Fruit fly (Drosophila melanogaster) whole organism, embryonic: Measurements from ENCODE around the gene CG8907.
A peak's percentile ranks its signal among the peaks of the same experiment; 100 is the strongest.

Experiments
- Awh ChIP-seq: fragments of 200-800 bp; sonication (Bioruptor generic); IDR thresholded peaks from 2 replicates; pipeline ENCODE4, ENCODE4 v1.3.6; 2022; ENCODE audit warnings: missing biosample characterization, missing genetic modification characterization
- BEAF-32 ChIP-seq: fragments of 200-800 bp; sonication (Bioruptor generic); optimal IDR thresholded peaks from 3 replicates; lab custom pipeline; 2017; ENCODE audit warnings: missing biosample characterization, missing genetic modification characterization, mild to moderate bottlenecking, moderate library complexity, missing genetic modification reagents
- Bgb ChIP-seq: fragments of 200-800 bp; sonication (Bioruptor generic); IDR thresholded peaks from 2 replicates; pipeline ENCODE4 v1.3.6; 2022; ENCODE audit warnings: missing biosample characterization, missing genetic modification characterization; ENCODE audit not compliant: partially characterized antibody
- Blimp-1 ChIP-seq: fragments of 200-800 bp; sonication (Bioruptor generic); optimal IDR thresholded peaks from 3 replicates; lab custom pipeline; 2018; ENCODE audit warnings: missing biosample characterization, missing genetic modification characterization, mild to moderate bottlenecking, moderate library complexity, missing genetic modification reagents
- CG10321 ChIP-seq: fragments of 200-800 bp; sonication (Bioruptor generic); IDR thresholded peaks from 2 replicates; pipeline ENCODE4 v1.3.6; 2022; ENCODE audit warnings: missing biosample characterization, missing genetic modification characterization
- CG11398 ChIP-seq: fragments of 200-800 bp; sonication (Bioruptor generic); optimal IDR thresholded peaks from 2 replicates; lab custom pipeline; 2016; ENCODE audit warnings: missing biosample characterization, missing genetic modification characterization
- CG12071 ChIP-seq: fragments of 200-800 bp; sonication (Bioruptor generic); optimal IDR thresholded peaks from 3 replicates; lab custom pipeline; 2018; ENCODE audit warnings: missing biosample characterization, mild to moderate bottlenecking, missing genetic modification characterization
- CG12299 ChIP-seq: fragments of 200-800 bp; sonication (Bioruptor generic); optimal IDR thresholded peaks from 2 replicates; lab custom pipeline; 2018; ENCODE audit warnings: missing biosample characterization, mild to moderate bottlenecking, missing genetic modification characterization
- CG16813 ChIP-seq: fragments of 200-800 bp; sonication (Bioruptor generic); IDR thresholded peaks from 3 replicates; pipeline ENCODE4 v1.3.6; 2022; ENCODE audit warnings: missing biosample characterization, missing genetic modification characterization; ENCODE audit not compliant: partially characterized antibody
- CG17328 ChIP-seq: fragments of 200-800 bp; sonication (Bioruptor generic); IDR thresholded peaks from 2 replicates; pipeline ENCODE4 v1.3.6; 2022; ENCODE audit warnings: missing biosample characterization, missing genetic modification characterization
- CG17359 ChIP-seq: fragments of 200-800 bp; sonication (Bioruptor generic); optimal IDR thresholded peaks from 3 replicates; lab custom pipeline; 2018; ENCODE audit warnings: missing biosample characterization, mild to moderate bottlenecking, missing genetic modification characterization, moderate library complexity
- CG2875 ChIP-seq: fragments of 200-800 bp; sonication (Bioruptor generic); optimal IDR thresholded peaks from 2 replicates; lab custom pipeline; 2017; ENCODE audit warnings: missing biosample characterization, mild to moderate bottlenecking, missing genetic modification characterization, missing genetic modification reagents
- CG43689 ChIP-seq: fragments of 200-800 bp; sonication (Bioruptor generic); IDR thresholded peaks from 2 replicates; pipeline ENCODE4 v1.3.6; 2022; ENCODE audit warnings: missing biosample characterization, missing genetic modification characterization
- CG5953 ChIP-seq: fragments of 200-800 bp; sonication (Bioruptor generic); IDR thresholded peaks from 2 replicates; pipeline ENCODE4 v1.3.6; 2022; ENCODE audit warnings: missing biosample characterization, missing genetic modification characterization
- CG6254 ChIP-seq: fragments of 200-800 bp; sonication (Bioruptor generic); optimal IDR thresholded peaks from 3 replicates; lab custom pipeline; 2017; ENCODE audit warnings: mild to moderate bottlenecking, missing biosample characterization, missing genetic modification reagents, missing genetic modification characterization
- CG6813 ChIP-seq: fragments of 200-800 bp; sonication (Bioruptor generic); optimal IDR thresholded peaks from 2 replicates; lab custom pipeline; 2017; ENCODE audit warnings: missing biosample characterization, missing genetic modification characterization, mild to moderate bottlenecking, moderate library complexity, missing genetic modification reagents
- CG6854 ChIP-seq: fragments of 200-800 bp; sonication (Bioruptor generic); optimal IDR thresholded peaks from 3 replicates; lab custom pipeline; 2017; ENCODE audit warnings: missing biosample characterization, mild to moderate bottlenecking, missing genetic modification characterization
- CG7745 ChIP-seq: fragments of 200-800 bp; sonication (Bioruptor generic); optimal IDR thresholded peaks from 2 replicates; lab custom pipeline; 2018; ENCODE audit warnings: missing biosample characterization, mild to moderate bottlenecking, missing genetic modification characterization, moderate library complexity
- CG9437 ChIP-seq: fragments of 200-800 bp; sonication (Bioruptor generic); optimal IDR thresholded peaks from 2 replicates; lab custom pipeline; 2018; ENCODE audit warnings: missing biosample characterization, mild to moderate bottlenecking, missing genetic modification characterization
- Dref ChIP-seq: fragments of 200-800 bp; sonication (Bioruptor generic); IDR thresholded peaks from 2 replicates; pipeline ENCODE4 v1.3.6; 2022; ENCODE audit warnings: missing biosample characterization, missing genetic modification characterization
- ERR ChIP-seq: fragments of 200-800 bp; sonication (Bioruptor generic); optimal IDR thresholded peaks from 2 replicates; lab custom pipeline; 2016; ENCODE audit warnings: missing biosample characterization, missing genetic modification characterization
- Fer3 ChIP-seq: fragments of 200-800 bp; sonication (Bioruptor generic); optimal IDR thresholded peaks from 2 replicates; lab custom pipeline; 2018; ENCODE audit warnings: missing biosample characterization, mild to moderate bottlenecking, missing genetic modification characterization, moderate library complexity
- Gsc ChIP-seq: fragments of 200-800 bp; sonication (Bioruptor generic); IDR thresholded peaks from 2 replicates; pipeline ENCODE4 v1.3.6; 2022; ENCODE audit warnings: missing biosample characterization, missing genetic modification characterization
- Hr3 ChIP-seq: fragments of 200-800 bp; sonication (Bioruptor generic); optimal IDR thresholded peaks from 3 replicates; lab custom pipeline; 2016; ENCODE audit warnings: missing biosample characterization, missing genetic modification characterization
- Neu2 ChIP-seq: fragments of 200-800 bp; sonication (Bioruptor generic); optimal IDR thresholded peaks from 3 replicates; lab custom pipeline; 2016; ENCODE audit warnings: missing biosample characterization, missing genetic modification characterization, borderline replicate concordance
- NfI ChIP-seq: fragments of 200-800 bp; sonication (Bioruptor generic); optimal IDR thresholded peaks from 3 replicates; lab custom pipeline; 2018; ENCODE audit warnings: missing biosample characterization, mild to moderate bottlenecking, missing genetic modification characterization, moderate library complexity
- Rx ChIP-seq: fragments of 200-800 bp; sonication (Bioruptor generic); IDR thresholded peaks from 2 replicates; pipeline ENCODE4 v1.3.6; 2022; ENCODE audit warnings: missing biosample characterization, missing genetic modification characterization
- Sox100B ChIP-seq: fragments of 200-800 bp; sonication (Bioruptor generic); optimal IDR thresholded peaks from 3 replicates; lab custom pipeline; 2018; ENCODE audit warnings: missing biosample characterization, mild to moderate bottlenecking, missing genetic modification characterization
- Ssrp ChIP-seq: fragments of 200-800 bp; sonication (Bioruptor generic); optimal IDR thresholded peaks from 2 replicates; lab custom pipeline; 2018; ENCODE audit warnings: missing biosample characterization, mild to moderate bottlenecking, missing genetic modification characterization, moderate library complexity
- abd-A ChIP-seq: fragments of 200-800 bp; sonication (Bioruptor generic); optimal IDR thresholded peaks from 3 replicates; lab custom pipeline; 2019; ENCODE audit warnings: missing biosample characterization, mild to moderate bottlenecking, missing genetic modification characterization, moderate library complexity
- ase ChIP-seq: fragments of 200-800 bp; sonication (Bioruptor generic); IDR thresholded peaks from 3 replicates; pipeline ENCODE4 v1.3.6; 2022; ENCODE audit warnings: missing biosample characterization, missing genetic modification characterization
- ash1 ChIP-seq: fragments of 200-800 bp; sonication (Bioruptor generic); optimal IDR thresholded peaks from 2 replicates; lab custom pipeline; 2018; ENCODE audit warnings: missing biosample characterization, mild to moderate bottlenecking, missing genetic modification characterization
- bsh ChIP-seq, 2 experiments: fragments of 200-800 bp; sonication (Bioruptor generic); optimal IDR thresholded peaks; 2 replicates each; lab custom pipeline; 2017 to 2018; ENCODE audit warnings: mild to moderate bottlenecking in 2 of 2, missing biosample characterization in 2 of 2, missing genetic modification characterization in 2 of 2, moderate library complexity in 1 of 2
- corto ChIP-seq: fragments of 200-800 bp; sonication (Bioruptor generic); optimal IDR thresholded peaks from 2 replicates; lab custom pipeline; 2016; ENCODE audit warnings: missing biosample characterization, mild to moderate bottlenecking, missing genetic modification characterization, moderate library complexity
- crc ChIP-seq: fragments of 200-800 bp; sonication (Bioruptor generic); optimal IDR thresholded peaks from 2 replicates; lab custom pipeline; 2016; ENCODE audit warnings: missing biosample characterization, missing genetic modification characterization
- dimm ChIP-seq: fragments of 200-800 bp; sonication (Bioruptor generic); IDR thresholded peaks from 2 replicates; pipeline ENCODE4 v1.3.6; 2022; ENCODE audit warnings: missing biosample characterization, missing genetic modification characterization
- gce ChIP-seq: fragments of 200-800 bp; sonication (Bioruptor generic); IDR thresholded peaks from 3 replicates; pipeline ENCODE4 v1.3.6; 2022; ENCODE audit warnings: missing biosample characterization, missing genetic modification characterization
- nom ChIP-seq: fragments of 200-800 bp; sonication (Bioruptor generic); optimal IDR thresholded peaks from 2 replicates; lab custom pipeline; 2017; ENCODE audit warnings: missing biosample characterization, missing genetic modification characterization, mild to moderate bottlenecking, moderate library complexity, missing genetic modification reagents
- pita ChIP-seq: fragments of 200-800 bp; sonication (Bioruptor generic); optimal IDR thresholded peaks from 2 replicates; lab custom pipeline; 2017; ENCODE audit warnings: missing biosample characterization, mild to moderate bottlenecking, missing genetic modification characterization
- ranshi ChIP-seq: fragments of 200-800 bp; sonication (Bioruptor generic); IDR thresholded peaks from 2 replicates; pipeline ENCODE4 v1.3.6; 2022; ENCODE audit warnings: missing biosample characterization, missing genetic modification characterization
- repo ChIP-seq: fragments of 200-800 bp; sonication (Bioruptor generic); optimal IDR thresholded peaks from 2 replicates; lab custom pipeline; 2016; ENCODE audit warnings: missing biosample characterization, missing genetic modification characterization
- ro ChIP-seq: fragments of 200-800 bp; sonication (Bioruptor generic); IDR thresholded peaks from 2 replicates; pipeline ENCODE4 v1.3.6; 2022; ENCODE audit warnings: missing biosample characterization, missing genetic modification characterization
- sens ChIP-seq: fragments of 200-800 bp; sonication (Bioruptor generic); peaks from one replicate; lab custom pipeline; 2016; ENCODE audit warnings: missing biosample characterization, missing genetic modification characterization
- sim ChIP-seq: fragments of 200-800 bp; sonication (Bioruptor generic); IDR thresholded peaks from 2 replicates; pipeline ENCODE4 v1.3.6; 2022; ENCODE audit warnings: missing biosample characterization, missing genetic modification characterization
- sna ChIP-seq: fragments of 200-800 bp; sonication (Bioruptor generic); IDR thresholded peaks from 2 replicates; pipeline ENCODE4 v1.3.6; 2022; ENCODE audit warnings: missing biosample characterization, missing genetic modification characterization; ENCODE audit not compliant: partially characterized antibody
- tio ChIP-seq: fragments of 200-800 bp; sonication (Bioruptor generic); optimal IDR thresholded peaks from 2 replicates; lab custom pipeline; 2017; ENCODE audit warnings: missing biosample characterization, missing genetic modification characterization, inconsistent platforms
- trh ChIP-seq: fragments of 200-800 bp; sonication (Bioruptor generic); optimal IDR thresholded peaks from 2 replicates; lab custom pipeline; 2016; ENCODE audit warnings: missing biosample characterization, missing genetic modification characterization

The CG8907 gene

DNA sequence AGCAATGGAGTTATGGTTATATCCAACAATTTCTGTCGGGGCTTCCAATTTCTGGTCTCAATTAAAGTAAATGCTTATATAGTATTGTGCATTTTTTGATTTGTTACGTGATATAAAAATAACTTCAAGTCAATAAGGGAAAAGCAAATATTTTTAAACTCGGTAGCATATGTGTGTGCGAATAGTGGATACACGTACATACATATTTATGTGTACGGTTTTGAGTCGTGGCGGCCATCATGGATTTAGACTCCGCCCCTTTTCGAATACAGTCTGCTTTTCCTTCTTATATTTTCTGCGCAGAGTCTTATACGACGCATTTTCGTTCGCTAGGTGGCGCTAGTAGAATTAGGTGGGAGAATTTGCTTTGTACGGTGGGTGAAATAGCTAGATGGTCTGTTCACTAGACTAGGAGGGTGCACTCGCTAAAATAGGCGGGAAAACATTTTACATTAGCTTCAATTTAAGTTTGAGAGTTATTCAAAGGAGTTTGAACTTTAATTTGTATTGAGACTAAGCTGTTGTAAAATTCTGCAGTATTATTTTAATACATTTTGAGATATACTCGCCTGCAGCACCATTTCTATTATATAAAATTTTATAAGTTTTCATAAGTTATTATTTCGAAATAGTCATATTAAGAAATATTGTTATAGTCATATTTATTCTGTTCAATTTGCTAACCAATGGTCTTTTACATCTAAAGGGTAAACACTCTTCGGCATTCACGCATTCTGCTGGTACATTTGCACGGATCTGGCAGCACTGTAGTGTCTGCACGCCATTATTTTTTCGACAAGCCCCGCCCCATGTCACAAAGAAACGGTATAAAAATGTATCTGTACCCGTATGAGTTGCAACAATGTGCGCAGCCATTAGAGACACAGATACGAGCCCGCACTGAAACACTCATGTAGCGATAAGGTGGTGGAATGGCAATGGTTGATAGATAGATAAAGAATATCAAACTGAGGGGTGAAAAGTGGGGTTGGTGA, 38.4 kb upstream of the CG8907 start (continued):
- peak; percentile 69 for TF ChIP-seq CG17328 (GFP tag; lab: Robert Waterston, UW)
- TF ChIP-seq crc = no peak
- 0 out of 2 replicates have a peak, but pooled peaks have one; percentile 32 for TF ChIP-seq ro (GFP tag; lab: Robert Waterston, UW)
- TF ChIP-seq CG11398 (GFP tag; lab: Kevin White, UChicago) = no peak
- peak; percentile 67 for TF ChIP-seq ranshi
- peak; percentile 62 for TF ChIP-seq Rx (GFP tag; lab: Robert Waterston, UW)
- peak in 1 of 2 experiments; percentile 76 for TF ChIP-seq bsh (GFP tag; optimal IDR thresholded peaks at IDR 0.05; lab: Kevin White, UChicago)
- TF ChIP-seq corto (GFP tag; lab: Kevin White, UChicago) = no peak
- TF ChIP-seq Bgb = peak; percentile 27; the same call in 1 of the 2 replicates
- no peak for TF ChIP-seq BEAF-32 (GFP tag; lab: Kevin White, UChicago)
- TF ChIP-seq Fer3 (tag; lab: Kevin White, UChicago) = no peak
- no peak for TF ChIP-seq CG17359 (tag; lab: Kevin White, UChicago)
- peak; percentile 33 for TF ChIP-seq CG12299 (tag; lab: Kevin White, UChicago)
- TF ChIP-seq CG12071 (GFP tag; lab: Kevin White, UChicago) = no peak
- peak; percentile 68 for TF ChIP-seq CG6254 (GFP tag; lab: Kevin White, UChicago)
- TF ChIP-seq tio (GFP tag; lab: Kevin White, UChicago) = peak; percentile 31
- no peak for TF ChIP-seq nom (GFP tag; lab: Kevin White, UChicago)
- peak; percentile 64 for TF ChIP-seq Sox100B (GFP tag; lab: Kevin White, UChicago)
- TF ChIP-seq Blimp-1 (GFP tag; lab: Kevin White, UChicago) = no peak
- peak; percentile 48 for TF ChIP-seq NfI (GFP tag; lab: Kevin White, UChicago)
- TF ChIP-seq Neu2 (GFP tag; lab: Kevin White, UChicago) = no peak
- no peak for TF ChIP-seq ERR
- TF ChIP-seq CG7745 (tag; lab: Kevin White, UChicago) = no peak
- no peak for TF ChIP-seq sna (GFP tag; lab: Robert Waterston, UW)
- TF ChIP-seq abd-A (tag; lab: Kevin White, UChicago) = peak; percentile 95
- TF ChIP-seq ase (GFP tag; lab: Robert Waterston, UW) = peak; percentile 48; the same call in 1 of the 3 replicates
- TF ChIP-seq CG6813 (GFP tag; lab: Kevin White, UChicago) = no peak
- TF ChIP-seq sens (GFP tag; lab: Kevin White, UChicago) = peak; percentile 87
- no peak for TF ChIP-seq Gsc
- no peak for TF ChIP-seq CG2875 (GFP tag; lab: Kevin White, UChicago)
- no peak for TF ChIP-seq Awh (GFP tag; lab: Robert Waterston, UW)
- TF ChIP-seq repo (GFP tag; lab: Kevin White, UChicago) = peak; percentile 0
- no peak for TF ChIP-seq Ssrp (tag; lab: Kevin White, UChicago)
- no peak for TF ChIP-seq sim (GFP tag; lab: Robert Waterston, UW)
- TF ChIP-seq Dref (GFP tag; lab: Robert Waterston, UW) = no peak
- no peak for TF ChIP-seq gce (GFP tag; lab: Robert Waterston, UW)
- peak; percentile 8 for TF ChIP-seq CG9437 (GFP tag; lab: Kevin White, UChicago)
- 0 out of 3 replicates have a peak, but pooled peaks have one; percentile 22 for TF ChIP-seq CG16813
- TF ChIP-seq Hr3 = peak; percentile 53
- no peak; the same call in 1 of the 2 replicates for TF ChIP-seq CG10321 (GFP tag; lab: Robert Waterston, UW)
- TF ChIP-seq trh (GFP tag; lab: Kevin White, UChicago) = no peak
- TF ChIP-seq ash1 (GFP tag; lab: Kevin White, UChicago) = no peak
- no peak for TF ChIP-seq dimm (GFP tag; lab: Robert Waterston, UW)
- TF ChIP-seq CG5953 (GFP tag; lab: Robert Waterston, UW) = no peak; the same call in none of the 2 replicates
- TF ChIP-seq CG6854 (GFP tag; lab: Kevin White, UChicago) = peak; percentile 11
- peak; percentile 99 for TF ChIP-seq pita (GFP tag; lab: Kevin White, UChicago)
- TF ChIP-seq CG43689 = no peak
